Worm (Caenorhabditis elegans) whole organism, L4/young adult: ENCODE data around the gene B0222.11.

ENCODE experiments used
- W03F9.2 ChIP-seq: fragments of 150-350 bp; optimal IDR thresholded peaks from 2 replicates; lab custom pipeline; 2014; ENCODE audit warnings: missing biosample characterization, missing genetic modification characterization
- dao-5 ChIP-seq: sonication (generic microtip); optimal IDR thresholded peaks from 2 replicates; lab custom pipeline; 2016; ENCODE audit warnings: missing genotype, missing genetic modification characterization, moderate library complexity, missing compliant biosample characterization
- him-1 ChIP-seq: sonication (generic microtip); optimal IDR thresholded peaks from 2 replicates; lab custom pipeline; 2016; ENCODE audit warnings: missing genotype, missing genetic modification reagents, missing genetic modification characterization, missing compliant biosample characterization

ce11 chrV:9172989-9173388 lies 5.0 kb upstream of the B0222.11 start, which contains the start of gene gad-3:
- TF ChIP-seq him-1 (tag; lab: Kevin White, UChicago): no peak
- no peak for TF ChIP-seq W03F9.2 (tag; lab: Kevin White, UChicago)
- TF ChIP-seq dao-5 (tag; lab: Kevin White, UChicago): no peak
